Worm (Caenorhabditis elegans): ENCODE measurements around the gene M79.2.

The M79.2 gene

ce11 chrX:10628454-10628853 is at the start of gene M79.2:
M79.2 (minus strand) TSS chrX:10628807.
- no peak for TF ChIP-seq nhr-23 (tag; optimal IDR thresholded peaks at IDR 0.05)
- peak; percentile 33 for TF ChIP-seq pha-4 (tag; optimal IDR thresholded peaks at IDR 0.05)
- TF ChIP-seq pqm-1 (tag; optimal IDR thresholded peaks at IDR 0.05) = peak; percentile 35
- TF ChIP-seq nhr-237 (tag; optimal IDR thresholded peaks at IDR 0.05) = no peak
- peak; percentile 35 for TF ChIP-seq elt-2 (tag; optimal IDR thresholded peaks at IDR 0.05)
- no peak for TF ChIP-seq elt-1 (tag; optimal IDR thresholded peaks at IDR 0.05)

- peak; percentile 40 for TF ChIP-seq nfya-1 (tag; optimal IDR thresholded peaks at IDR 0.05; ENCODE audit: insufficient read depth)
- TF ChIP-seq egl-27 (tag; optimal IDR thresholded peaks at IDR 0.05) = peak; percentile 42
- TF ChIP-seq ceh-82 (tag; optimal IDR thresholded peaks at IDR 0.05) = no peak
- peak; percentile 27 for TF ChIP-seq nhr-23 (tag; optimal IDR thresholded peaks at IDR 0.05)
- peak; percentile 68 for TF ChIP-seq nhr-25 (tag; optimal IDR thresholded peaks at IDR 0.05)
- TF ChIP-seq lin-39 (tag; optimal IDR thresholded peaks at IDR 0.05) = peak; percentile 74
- TF ChIP-seq egl-5 (tag; optimal IDR thresholded peaks at IDR 0.05) = peak; percentile 98
- no peak for TF ChIP-seq daf-12 (tag; optimal IDR thresholded peaks at IDR 0.05)
- TF ChIP-seq nhr-77 (tag; optimal IDR thresholded peaks at IDR 0.05) = no peak
- TF ChIP-seq ceh-9 (tag; optimal IDR thresholded peaks at IDR 0.05) = no peak
- TF ChIP-seq hmg-11 (tag; optimal IDR thresholded peaks at IDR 0.05) = no peak
- TF ChIP-seq elt-2 (tag; optimal IDR thresholded peaks at IDR 0.05) = peak; percentile 1
- no peak for TF ChIP-seq ceh-16 (tag; optimal IDR thresholded peaks at IDR 0.05)
- no peak for TF ChIP-seq fkh-2 (tag; optimal IDR thresholded peaks at IDR 0.05)
- TF ChIP-seq fkh-10 (GFP tag; optimal IDR thresholded peaks at IDR 0.05) = no peak
- no peak for TF ChIP-seq nhr-28 (tag; optimal IDR thresholded peaks at IDR 0.05)
- peak; percentile 33 for TF ChIP-seq ama-1 (optimal IDR thresholded peaks at IDR 0.05)
- TF ChIP-seq pqm-1 (tag; optimal IDR thresholded peaks at IDR 0.05) = peak; percentile 37
- no peak for TF ChIP-seq nhr-76 (tag; optimal IDR thresholded peaks at IDR 0.05)
- no peak for TF ChIP-seq ztf-11 (tag; optimal IDR thresholded peaks at IDR 0.05)
- no peak for TF ChIP-seq R02D3.7 (tag; optimal IDR thresholded peaks at IDR 0.05)
- no peak for TF ChIP-seq ceh-28 (tag; optimal IDR thresholded peaks at IDR 0.05)
- TF ChIP-seq snpc-4 (tag; optimal IDR thresholded peaks at IDR 0.05) = no peak
- TF ChIP-seq nhr-237 (tag; optimal IDR thresholded peaks at IDR 0.05) = no peak
- TF ChIP-seq jun-1 (tag; optimal IDR thresholded peaks at IDR 0.05) = no peak
- TF ChIP-seq aly-2 (tag; optimal IDR thresholded peaks at IDR 0.05) = no peak
- no peak for TF ChIP-seq tbx-2 (tag; optimal IDR thresholded peaks at IDR 0.05)
- peak; percentile 96 for TF ChIP-seq pha-4 (tag; optimal IDR thresholded peaks at IDR 0.05)
- no peak for TF ChIP-seq eor-1 (tag; optimal IDR thresholded peaks at IDR 0.05)
- TF ChIP-seq nhr-43 (tag; optimal IDR thresholded peaks at IDR 0.05; ENCODE audit: poor library complexity, severe bottlenecking) = peak; percentile 57
- peak; percentile 1 for TF ChIP-seq lsy-12 (tag; optimal IDR thresholded peaks at IDR 0.05)
- TF ChIP-seq ztf-4 (tag; optimal IDR thresholded peaks at IDR 0.05) = no peak
These were observed 49.6 kb upstream of the M79.2 start for ce11 chrX:10678081-10678736.

ce11 chrX:10677552-10677951 is 48.9 kb upstream of the M79.2 start:
- TF ChIP-seq lin-15B (tag; optimal IDR thresholded peaks at IDR 0.05) (no peak), pha-4 (tag; optimal IDR thresholded peaks at IDR 0.05) (peak; percentile 56), eor-1 (tag; optimal IDR thresholded peaks at IDR 0.05) (no peak), lsy-12 (tag; optimal IDR thresholded peaks at IDR 0.05) (no peak), nhr-76 (tag; optimal IDR thresholded peaks at IDR 0.05) (no peak), ama-1 (optimal IDR thresholded peaks at IDR 0.05) (no peak), egl-27 (tag; optimal IDR thresholded peaks at IDR 0.05) (no peak), fkh-2 (tag; optimal IDR thresholded peaks at IDR 0.05) (no peak), nhr-25 (tag; optimal IDR thresholded peaks at IDR 0.05) (peak; percentile 69), elt-3 (tag; optimal IDR thresholded peaks at IDR 0.05) (peak in 1 of 3 experiments; percentile 43), lin-39 (tag; optimal IDR thresholded peaks at IDR 0.05) (peak; percentile 10), nhr-43 (tag; optimal IDR thresholded peaks at IDR 0.05; ENCODE audit: poor library complexity, severe bottlenecking) (peak; percentile 6), sea-2 (GFP tag; optimal IDR thresholded peaks at IDR 0.05) (no peak), ztf-11 (tag; optimal IDR thresholded peaks at IDR 0.05) (no peak), ZK546.5 (tag; optimal IDR thresholded peaks at IDR 0.05) (no peak), ceh-9 (tag; optimal IDR thresholded peaks at IDR 0.05) (no peak), pqm-1 (tag; optimal IDR thresholded peaks at IDR 0.05) (no peak), unc-62 (GFP tag; optimal IDR thresholded peaks at IDR 0.05) (no peak), snpc-4 (tag; optimal IDR thresholded peaks at IDR 0.05) (no peak), mdl-1 (tag; optimal IDR thresholded peaks at IDR 0.05) (no peak), elt-2 (tag; optimal IDR thresholded peaks at IDR 0.05) (peak; percentile 20), skn-1 (tag; optimal IDR thresholded peaks at IDR 0.05) (no peak), nhr-237 (tag; optimal IDR thresholded peaks at IDR 0.05) (no peak), daf-12 (tag; optimal IDR thresholded peaks at IDR 0.05) (no peak), ceh-16 (tag; optimal IDR thresholded peaks at IDR 0.05) (no peak), nhr-67 (tag; optimal IDR thresholded peaks at IDR 0.05) (no peak), nhr-77 (tag; optimal IDR thresholded peaks at IDR 0.05) (no peak), unc-39 (tag; optimal IDR thresholded peaks at IDR 0.05) (no peak), ztf-4 (tag; optimal IDR thresholded peaks at IDR 0.05) (peak; percentile 11), zag-1 (tag; optimal IDR thresholded peaks at IDR 0.05) (no peak), ceh-82 (tag; optimal IDR thresholded peaks at IDR 0.05) (no peak), aly-2 (tag; optimal IDR thresholded peaks at IDR 0.05) (no peak), nfya-1 (tag; optimal IDR thresholded peaks at IDR 0.05; ENCODE audit: insufficient read depth) (peak; percentile 56), R02D3.7 (tag; optimal IDR thresholded peaks at IDR 0.05) (no peak), hmg-11 (tag; optimal IDR thresholded peaks at IDR 0.05) (peak; percentile 77), fkh-10 (GFP tag; optimal IDR thresholded peaks at IDR 0.05) (no peak), jun-1 (tag; optimal IDR thresholded peaks at IDR 0.05) (no peak), mml-1 (tag; optimal IDR thresholded peaks at IDR 0.05) (no peak), nhr-28 (tag; optimal IDR thresholded peaks at IDR 0.05) (no peak)

Data from whole organism, L3 larva.